Worm (Caenorhabditis elegans) whole organism, L2 larva: ENCODE data around the gene aqp-6.

Experiments
- R02D3.7 ChIP-seq: fragments of 150-350 bp; optimal IDR thresholded peaks from 2 replicates; lab custom pipeline; 2014; ENCODE audit warnings: missing biosample characterization, missing genetic modification characterization
- fos-1 ChIP-seq: fragments of 150-350 bp; optimal IDR thresholded peaks from 2 replicates; lab custom pipeline; 2014; ENCODE audit warnings: missing biosample characterization, missing genetic modification characterization
- lin-11 ChIP-seq: fragments of 150-350 bp; sonication (generic microtip); optimal IDR thresholded peaks from 2 replicates; lab custom pipeline; 2014; ENCODE audit warnings: missing biosample characterization, missing genetic modification characterization, inconsistent platforms, mixed read lengths
- lin-13 ChIP-seq: fragments of 150-350 bp; optimal IDR thresholded peaks from 2 replicates; lab custom pipeline; 2014; ENCODE audit warnings: missing biosample characterization, missing genetic modification reagents, missing genetic modification characterization
- mab-5 ChIP-seq: fragments of 150-350 bp; optimal IDR thresholded peaks from 2 replicates; lab custom pipeline; 2014; ENCODE audit warnings: missing biosample characterization, missing genetic modification characterization
- nhr-10 ChIP-seq: sonication (generic microtip); optimal IDR thresholded peaks from 2 replicates; lab custom pipeline; 2017; ENCODE audit warnings: missing biosample characterization, missing genetic modification characterization
- nhr-129 ChIP-seq: fragments of 150-350 bp; optimal IDR thresholded peaks from 2 replicates; lab custom pipeline; 2014; ENCODE audit warnings: missing biosample characterization, missing genetic modification characterization
- nhr-23 ChIP-seq: fragments of 150-350 bp; optimal IDR thresholded peaks from 2 replicates; lab custom pipeline; 2014; ENCODE audit warnings: missing biosample characterization, missing genetic modification reagents, missing genetic modification characterization
- nhr-237 ChIP-seq: fragments of 150-350 bp; optimal IDR thresholded peaks from 2 replicates; lab custom pipeline; 2014; ENCODE audit warnings: missing biosample characterization, missing genetic modification characterization
- skn-1 ChIP-seq: sonication (generic microtip); optimal IDR thresholded peaks from 2 replicates; lab custom pipeline; 2017; ENCODE audit warnings: missing biosample characterization, missing genetic modification characterization
- sma-9 ChIP-seq, 2 experiments: fragments of 150-350 bp in 1 of 2; sonication (generic microtip) in 1 of 2; optimal IDR thresholded peaks; 2 replicates each; lab custom pipeline; 2014 to 2016; ENCODE audit warnings: missing genetic modification characterization in 2 of 2, mild to moderate bottlenecking in 1 of 2, missing biosample characterization in 1 of 2, missing compliant biosample characterization in 1 of 2, missing genetic modification reagents in 1 of 2, moderate library complexity in 1 of 2
- ztf-4 ChIP-seq: fragments of 150-350 bp; optimal IDR thresholded peaks from 2 replicates; lab custom pipeline; 2014; ENCODE audit warnings: missing biosample characterization, missing genetic modification characterization

DNA sequence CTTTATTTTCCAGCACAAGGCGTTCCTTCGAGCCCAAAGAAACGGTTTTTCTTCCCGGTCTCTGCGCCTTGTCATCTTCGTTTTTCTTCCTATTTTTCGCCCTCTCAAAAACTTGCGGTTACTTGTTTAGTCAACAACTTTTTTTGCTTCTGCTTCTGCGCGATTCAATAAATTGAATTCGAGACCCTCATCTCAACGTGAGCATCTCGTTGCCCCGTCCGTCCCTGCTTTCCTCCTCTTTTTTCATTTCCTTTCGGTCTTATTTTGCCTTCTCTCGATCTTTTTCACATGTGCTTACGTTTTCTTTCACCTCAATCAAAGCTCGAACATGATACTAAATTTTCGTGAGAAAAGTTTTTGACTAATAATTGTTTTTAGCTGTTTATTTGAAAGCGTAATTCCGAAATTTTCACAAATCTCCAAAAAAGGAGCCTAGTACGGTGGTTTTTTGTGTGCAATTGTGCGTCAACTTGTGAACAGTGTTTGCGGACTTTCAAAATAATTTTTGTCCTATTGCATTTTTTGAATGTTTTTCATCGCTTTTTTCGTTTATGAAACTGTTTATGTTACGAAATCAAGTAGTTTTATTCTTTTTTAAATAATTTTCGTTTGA, 31.9 kb downstream of the aqp-6 start:
- TF ChIP-seq R02D3.7 (tag; lab: Kevin White, UChicago), result no peak
- TF ChIP-seq ztf-4 (tag; lab: Kevin White, UChicago), result no peak
- no peak for TF ChIP-seq nhr-10
- TF ChIP-seq nhr-23, result no peak
- no peak for TF ChIP-seq fos-1 (tag; lab: Kevin White, UChicago)
- TF ChIP-seq nhr-237, result no peak
- no peak for TF ChIP-seq sma-9 (GFP tag; optimal IDR thresholded peaks at IDR 0.05; lab: Kevin White, UChicago)
- no peak for TF ChIP-seq sma-9 (tag; optimal IDR thresholded peaks at IDR 0.05; lab: Kevin White, UChicago)
- peak; percentile 3 for TF ChIP-seq nhr-129 (tag; lab: Kevin White, UChicago)
- TF ChIP-seq mab-5 (tag; lab: Kevin White, UChicago), result no peak
- no peak for TF ChIP-seq lin-11 (tag; lab: Kevin White, UChicago)
- no peak for TF ChIP-seq lin-13 (GFP tag; lab: Kevin White, UChicago)
- TF ChIP-seq skn-1, result no peak
